Worm (Caenorhabditis elegans) whole organism, L4 larva: ENCODE data around the gene dars-1.
"Not testable (repeated sequence)": the region's sequence is repeated elsewhere in the genome, so short reads cannot be mapped to it uniquely, and the experiment has no call there.

ENCODE experiments used
- F26F4.8 ChIP-seq: fragments of 200-800 bp; sonication (Bioruptor generic); conservative IDR thresholded peaks from 2 replicates; pipeline ENCODE4 v1.3.6; 2022; ENCODE audit warnings: missing genetic modification characterization, missing compliant biosample characterization
- F49E8.2 ChIP-seq: sonication (generic microtip); optimal IDR thresholded peaks from 2 replicates; lab custom pipeline; 2016; ENCODE audit warnings: missing compliant biosample characterization, mild to moderate bottlenecking, missing genetic modification characterization, borderline replicate concordance
- T20F7.1 ChIP-seq: fragments of 200-800 bp; sonication (Bioruptor generic); optimal IDR thresholded peaks from 2 replicates; lab custom pipeline; 2018; ENCODE audit warnings: mild to moderate bottlenecking, missing genetic modification characterization, missing compliant biosample characterization
- T26A8.4 ChIP-seq: fragments of 200-800 bp; sonication (Bioruptor generic); IDR thresholded peaks from 2 replicates; pipeline ENCODE4 v1.3.6; 2022; ENCODE audit warnings: missing genetic modification characterization, missing compliant biosample characterization
- Y105C5A.15 ChIP-seq: fragments of 200-800 bp; sonication (Bioruptor generic); IDR thresholded peaks from 2 replicates; pipeline ENCODE4 v1.3.6; 2022; ENCODE audit warnings: missing genetic modification characterization, missing compliant biosample characterization
- aha-1 ChIP-seq: fragments of 150-350 bp; peaks from one replicate; lab custom pipeline; 2014; ENCODE audit warnings: missing biosample characterization, missing genetic modification characterization
- aly-2 ChIP-seq: sonication (generic microtip); optimal IDR thresholded peaks from 2 replicates; lab custom pipeline; 2018; ENCODE audit warnings: missing biosample characterization, missing genetic modification characterization
- ama-1 ChIP-seq: fragments of 150-350 bp; optimal IDR thresholded peaks from 2 replicates; lab custom pipeline; 2014; ENCODE audit warnings: inconsistent platforms, mixed read lengths
- arid-1 ChIP-seq: fragments of 200-800 bp; sonication (Bioruptor generic); conservative IDR thresholded peaks from 2 replicates; pipeline ENCODE4 v1.3.6; 2022; ENCODE audit warnings: missing genetic modification reagents, missing genetic modification characterization, missing compliant biosample characterization
- attf-4 ChIP-seq: sonication (generic microtip); optimal IDR thresholded peaks from 3 replicates; lab custom pipeline; 2017; ENCODE audit warnings: missing biosample characterization, missing genetic modification characterization
- ceh-44 ChIP-seq: fragments of 200-800 bp; sonication (Bioruptor generic); IDR thresholded peaks from 2 replicates; pipeline ENCODE4 v1.3.6; 2022; ENCODE audit warnings: missing genetic modification reagents, missing genetic modification characterization, missing compliant biosample characterization
- ceh-82 ChIP-seq: sonication (generic microtip); optimal IDR thresholded peaks from 2 replicates; lab custom pipeline; 2017; ENCODE audit warnings: missing biosample characterization, missing genetic modification characterization
- daf-19 ChIP-seq: fragments of 200-800 bp; sonication (Bioruptor generic); conservative IDR thresholded peaks from 2 replicates; pipeline ENCODE4 v1.3.6; 2022; ENCODE audit warnings: missing genetic modification characterization, missing compliant biosample characterization
- dpl-1 ChIP-seq: fragments of 150-350 bp; optimal IDR thresholded peaks from 2 replicates; lab custom pipeline; 2014; ENCODE audit warnings: missing biosample characterization, missing genetic modification reagents, missing genetic modification characterization
- duxl-1 ChIP-seq: sonication (generic microtip); optimal IDR thresholded peaks from 2 replicates; lab custom pipeline; 2016; ENCODE audit warnings: mild to moderate bottlenecking, missing genetic modification characterization, moderate library complexity, missing compliant biosample characterization; ENCODE audit not compliant: poor library complexity
- fkh-10 ChIP-seq: fragments of 150-350 bp; optimal IDR thresholded peaks from 2 replicates; lab custom pipeline; 2014; ENCODE audit warnings: missing biosample characterization, missing genetic modification reagents, missing genetic modification characterization
- gei-8 ChIP-seq: fragments of 200-800 bp; sonication (Bioruptor generic); optimal IDR thresholded peaks from 2 replicates; lab custom pipeline; 2018; ENCODE audit warnings: mild to moderate bottlenecking, missing genetic modification characterization, missing compliant biosample characterization
- hlh-11 ChIP-seq: fragments of 200-800 bp; sonication (Bioruptor generic); optimal IDR thresholded peaks from 2 replicates; lab custom pipeline; 2018; ENCODE audit warnings: mild to moderate bottlenecking, missing genetic modification characterization, missing compliant biosample characterization
- hlh-30 ChIP-seq: sonication (generic microtip); optimal IDR thresholded peaks from 2 replicates; lab custom pipeline; 2017; ENCODE audit warnings: antibody characterized with exemption, mild to moderate bottlenecking, missing genetic modification characterization, missing compliant biosample characterization; ENCODE audit not compliant: insufficient read depth
- lin-1 ChIP-seq: fragments of 200-800 bp; sonication (Bioruptor generic); IDR thresholded peaks from 2 replicates; pipeline ENCODE4 v1.3.6; 2022; ENCODE audit warnings: missing genetic modification reagents, missing genetic modification characterization, missing compliant biosample characterization
- lin-29 ChIP-seq: fragments of 200-800 bp; sonication (Bioruptor generic); IDR thresholded peaks from 2 replicates; pipeline ENCODE4 v1.3.6; 2022; ENCODE audit warnings: missing genetic modification reagents, missing genetic modification characterization, missing compliant biosample characterization
- lsy-2 ChIP-seq, 2 experiments: fragments of 150-350 bp in 1 of 2; sonication (generic microtip) in 1 of 2; optimal IDR thresholded peaks; 2 replicates each; lab custom pipeline; 2014 to 2017; ENCODE audit warnings: missing biosample characterization in 2 of 2, missing genetic modification characterization in 2 of 2
- madf-5 ChIP-seq, 2 experiments: fragments of 200-800 bp; sonication (Bioruptor generic); IDR thresholded peaks; 2 replicates each; pipeline ENCODE4 v1.3.6; 2022; ENCODE audit warnings: missing compliant biosample characterization in 2 of 2, missing genetic modification characterization in 2 of 2
- mdt-29 ChIP-seq: fragments of 200-800 bp; sonication (Bioruptor generic); IDR thresholded peaks from 2 replicates; pipeline ENCODE4 v1.3.6; 2022; ENCODE audit warnings: missing genetic modification reagents, missing genetic modification characterization, missing compliant biosample characterization
- mes-2 ChIP-seq: sonication (generic microtip); optimal IDR thresholded peaks from 2 replicates; lab custom pipeline; 2016; ENCODE audit warnings: missing genotype, mild to moderate bottlenecking, missing genetic modification characterization, missing compliant biosample characterization; ENCODE audit not compliant: poor library complexity, severe bottlenecking
- mxl-3 ChIP-seq: fragments of 200-800 bp; sonication (Bioruptor generic); optimal IDR thresholded peaks from 2 replicates; lab custom pipeline; 2018; ENCODE audit warnings: mild to moderate bottlenecking, missing genetic modification characterization, missing compliant biosample characterization
- nhr-10 ChIP-seq: fragments of 150-350 bp; optimal IDR thresholded peaks from 2 replicates; lab custom pipeline; 2014; ENCODE audit warnings: missing biosample characterization, missing genetic modification characterization
- nhr-11 ChIP-seq: fragments of 150-350 bp; optimal IDR thresholded peaks from 2 replicates; lab custom pipeline; 2014; ENCODE audit warnings: missing biosample characterization, missing genetic modification characterization
- nhr-28 ChIP-seq: fragments of 150-350 bp; optimal IDR thresholded peaks from 2 replicates; lab custom pipeline; 2014; ENCODE audit warnings: missing biosample characterization, missing genetic modification characterization
- nhr-42 ChIP-seq: fragments of 200-800 bp; sonication (Bioruptor generic); IDR thresholded peaks from 2 replicates; pipeline ENCODE4 v1.3.6; 2022; ENCODE audit warnings: missing genetic modification characterization, missing compliant biosample characterization
- nhr-6 ChIP-seq: fragments of 150-350 bp; optimal IDR thresholded peaks from 2 replicates; lab custom pipeline; 2014; ENCODE audit warnings: missing biosample characterization, missing genetic modification characterization
- pqm-1 ChIP-seq: sonication (generic microtip); optimal IDR thresholded peaks from 2 replicates; lab custom pipeline; 2017; ENCODE audit warnings: missing biosample characterization, missing genetic modification characterization
- snpc-1.2 ChIP-seq: fragments of 200-800 bp; sonication (Bioruptor generic); IDR thresholded peaks from 2 replicates; pipeline ENCODE4 v1.3.6; 2022; ENCODE audit warnings: missing genetic modification reagents, missing genetic modification characterization, missing compliant biosample characterization
- snpc-4 ChIP-seq: fragments of 150-350 bp; optimal IDR thresholded peaks from 2 replicates; lab custom pipeline; 2014; ENCODE audit warnings: missing biosample characterization, missing genetic modification characterization
- unc-130 ChIP-seq: sonication (generic microtip); optimal IDR thresholded peaks from 2 replicates; lab custom pipeline; 2016; ENCODE audit warnings: missing genetic modification reagents, missing genetic modification characterization, missing compliant biosample characterization
- unc-39 ChIP-seq: sonication (generic microtip); optimal IDR thresholded peaks from 2 replicates; lab custom pipeline; 2017; ENCODE audit warnings: missing biosample characterization, missing genetic modification characterization
- unc-62 ChIP-seq, 3 experiments: fragments of 150-350 bp in 1 of 3; sonication (generic microtip); optimal IDR thresholded peaks in 2 of 3; peaks in 1 of 3; 1 replicate in 1 of 3; 2 replicates in 2 of 3; lab custom pipeline; 2014 to 2017; ENCODE audit warnings: missing biosample characterization in 3 of 3, missing genetic modification characterization in 3 of 3, missing genetic modification reagents in 3 of 3, missing genotype in 1 of 3
- vab-7 ChIP-seq: fragments of 200-800 bp; sonication (Bioruptor generic); IDR thresholded peaks from 2 replicates; pipeline ENCODE4 v1.3.6; 2022; ENCODE audit warnings: missing genetic modification reagents, missing genetic modification characterization, missing compliant biosample characterization
- zag-1 ChIP-seq: fragments of 150-350 bp; optimal IDR thresholded peaks from 2 replicates; lab custom pipeline; 2014; ENCODE audit warnings: missing biosample characterization, missing genetic modification characterization
- zfp-3 ChIP-seq: fragments of 200-800 bp; sonication (Bioruptor generic); conservative IDR thresholded peaks from 2 replicates; pipeline ENCODE4 v1.3.6; 2022; ENCODE audit warnings: missing genetic modification reagents, missing genetic modification characterization, missing compliant biosample characterization
- ztf-11 ChIP-seq: fragments of 150-350 bp; optimal IDR thresholded peaks from 2 replicates; lab custom pipeline; 2014; ENCODE audit warnings: missing biosample characterization, missing genetic modification characterization

dars-1 gene

ce11 chrIII:9450933-9451332 is 40.1 kb downstream of the dars-1 start:
- peak in 1 of 2 experiments; percentile 37 for TF ChIP-seq lsy-2 (tag; optimal IDR thresholded peaks at IDR 0.05; lab: Kevin White, UChicago)
- TF ChIP-seq nhr-28 (tag; lab: Kevin White, UChicago): no peak
- TF ChIP-seq T26A8.4 (GFP tag; lab: Robert Waterston, UW): 0 out of 2 replicates have a peak, but pooled peaks have one; percentile 27
- no peak for TF ChIP-seq dpl-1 (GFP tag; lab: Kevin White, UChicago)
- no peak for TF ChIP-seq ceh-82 (tag; lab: Kevin White, UChicago)
- TF ChIP-seq nhr-11 (tag; lab: Kevin White, UChicago): no peak
- TF ChIP-seq unc-62 (GFP tag; optimal IDR thresholded peaks at IDR 0.05 in 1 of 2; lab: Kevin White, UChicago): peak in 1 of 2 experiments; percentile 84
- TF ChIP-seq unc-62 (tag; optimal IDR thresholded peaks at IDR 0.05; lab: Kevin White, UChicago): no peak
- peak; percentile 1 for TF ChIP-seq hlh-11 (tag; lab: Kevin White, UChicago)
- TF ChIP-seq hlh-30: peak; percentile 41
- TF ChIP-seq mxl-3 (GFP tag; lab: Kevin White, UChicago): peak; percentile 12
- TF ChIP-seq mes-2 (tag; lab: Kevin White, UChicago): peak; percentile 17

- TF ChIP-seq mxl-3 (GFP tag; lab: Kevin White, UChicago) (no peak), ztf-11 (no peak), snpc-1.2 (no peak), aly-2 (no peak), unc-39 (tag; lab: Kevin White, UChicago) (no peak)
- TF ChIP-seq, all 104 proteins: peak for 0
Measured at ce11 chrIII:9449831-9450230, 41.2 kb downstream of the dars-1 start, which contains the start of gene F54C8.6. Gene F54C8.6, minus strand, starts transcription at chrIII:9449931.

ce11 chrIII:9447634-9448033 is 43.4 kb downstream of the dars-1 start:
- TF ChIP-seq F26F4.8 (GFP tag; lab: Robert Waterston, UW): 0 out of 2 replicates have a peak, but pooled peaks have one; percentile 11
- TF ChIP-seq, all 104 proteins: peak for 1; not testable (repeated sequence) for 103

- TF ChIP-seq aha-1 (peak; percentile 31), unc-62 (GFP tag; optimal IDR thresholded peaks at IDR 0.05 in 1 of 2; lab: Kevin White, UChicago) (peak in 1 of 2 experiments; percentile 36)
- TF ChIP-seq unc-62 (tag; optimal IDR thresholded peaks at IDR 0.05; lab: Kevin White, UChicago): not testable (repeated sequence)
Measured at ce11 chrIII:9445699-9446098, 45.3 kb downstream of the dars-1 start.

- no peak for TF ChIP-seq lin-29 (GFP tag; lab: Robert Waterston, UW)
- TF ChIP-seq nhr-11 (tag; lab: Kevin White, UChicago): peak; percentile 75
- TF ChIP-seq attf-4 (tag; lab: Kevin White, UChicago): no peak
- TF ChIP-seq arid-1 (GFP tag; lab: Robert Waterston, UW): peak; percentile 51; the same call in 1 of the 2 replicates
- TF ChIP-seq lin-1: no peak
- peak; percentile 43 for TF ChIP-seq unc-130 (GFP tag; lab: Kevin White, UChicago)
- TF ChIP-seq nhr-10: peak; percentile 26
- no peak for TF ChIP-seq snpc-1.2
- no peak for TF ChIP-seq zfp-3 (GFP tag; lab: Robert Waterston, UW)
- TF ChIP-seq hlh-11 (tag; lab: Kevin White, UChicago): peak; percentile 92
- TF ChIP-seq snpc-4 (tag; lab: Kevin White, UChicago): no peak
- no peak for TF ChIP-seq mdt-29 (GFP tag; lab: Robert Waterston, UW)
- TF ChIP-seq aha-1: peak; percentile 71
- peak; percentile 89 for TF ChIP-seq ama-1 (lab: Kevin White, UChicago)
- peak; percentile 29 for TF ChIP-seq duxl-1 (tag; lab: Kevin White, UChicago)
- no peak for TF ChIP-seq daf-19 (GFP tag; lab: Robert Waterston, UW)
- peak; percentile 87 for TF ChIP-seq nhr-6
- peak; percentile 44 for TF ChIP-seq fkh-10 (GFP tag; lab: Kevin White, UChicago)
- TF ChIP-seq gei-8 (GFP tag; lab: Kevin White, UChicago): no peak
- no peak for TF ChIP-seq zag-1
- peak; percentile 64 to 92 for TF ChIP-seq lsy-2 (tag; optimal IDR thresholded peaks at IDR 0.05; lab: Kevin White, UChicago)
- peak; percentile 51 for TF ChIP-seq T26A8.4 (GFP tag; lab: Robert Waterston, UW)
- TF ChIP-seq T20F7.1: peak; percentile 69
- no peak for TF ChIP-seq madf-5 (GFP tag; IDR thresholded peaks at IDR 0.05; lab: Robert Waterston, UW)
- no peak for TF ChIP-seq Y105C5A.15
- TF ChIP-seq vab-7 (GFP tag; lab: Robert Waterston, UW): peak; percentile 41; the same call in 1 of the 2 replicates
- no peak for TF ChIP-seq ceh-44 (GFP tag; lab: Robert Waterston, UW)
- TF ChIP-seq pqm-1: no peak
- 0 out of 2 replicates have a peak, but pooled peaks have one; percentile 44 for TF ChIP-seq nhr-42
- no peak for TF ChIP-seq F49E8.2 (tag; lab: Kevin White, UChicago)
Measured at ce11 chrIII:9443417-9444027, 47.5 kb downstream of the dars-1 start, which contains the start of gene pir-2. Gene pir-2, minus strand, starts transcription at chrIII:9443634.
